Fruit fly (Drosophila melanogaster): ENCODE results near the gene CG7330.
A peak's percentile ranks its signal among the peaks of the same experiment; 100 is the strongest.

The CG7330 gene

dm6 chr3L:18142969-18143368 is 5.8 kb upstream of the CG7330 start:
- TF ChIP-seq CG9948 (tag; optimal IDR thresholded peaks at IDR 0.05): no peak

- TF ChIP-seq fd96Ca (GFP tag; IDR thresholded peaks at IDR 0.05) (no peak), EcR (GFP tag; optimal IDR thresholded peaks at IDR 0.05) (no peak), CG10348 (GFP tag; IDR thresholded peaks at IDR 0.05) (no peak), CG8159 (tag; optimal IDR thresholded peaks at IDR 0.05) (no peak), CG17806 (tag; optimal IDR thresholded peaks at IDR 0.05) (no peak), CG14655 (GFP tag; optimal IDR thresholded peaks at IDR 0.05) (no peak), Pif1B (GFP tag; optimal IDR thresholded peaks at IDR 0.05) (no peak)
Measured at dm6 chr3L:18144620-18145019, 4.1 kb upstream of the CG7330 start.

dm6 chr3L:18146833-18147232 is 1.9 kb upstream of the CG7330 start:
- TF ChIP-seq Pif1A (GFP tag; optimal IDR thresholded peaks at IDR 0.05): peak; percentile 0
- no peak for TF ChIP-seq Snoo (tag; optimal IDR thresholded peaks at IDR 0.05)
- no peak for TF ChIP-seq CG17806 (tag; optimal IDR thresholded peaks at IDR 0.05)
- TF ChIP-seq CG32121 (GFP tag; IDR thresholded peaks at IDR 0.05): peak; percentile 71
- TF ChIP-seq D1 (tag; optimal IDR thresholded peaks at IDR 0.05): no peak
- TF ChIP-seq CG12605 (GFP tag; IDR thresholded peaks at IDR 0.05): no peak
- peak; percentile 39; the same call in 1 of the 2 replicates for TF ChIP-seq Ets98B (GFP tag; IDR thresholded peaks at IDR 0.05)
- peak; percentile 3 for TF ChIP-seq CG14655 (GFP tag; optimal IDR thresholded peaks at IDR 0.05)
- TF ChIP-seq EcR (GFP tag; optimal IDR thresholded peaks at IDR 0.05): no peak
- TF ChIP-seq CG8301 (tag; optimal IDR thresholded peaks at IDR 0.05): peak; percentile 38

dm6 chr3L:18147596-18147995 is 1.1 kb upstream of the CG7330 start:
- TF ChIP-seq Ets98B (GFP tag; IDR thresholded peaks at IDR 0.05) (no peak), CG13204 (GFP tag; optimal IDR thresholded peaks at IDR 0.05) (no peak), CG17806 (tag; optimal IDR thresholded peaks at IDR 0.05) (no peak), Snoo (tag; optimal IDR thresholded peaks at IDR 0.05) (no peak), CG8301 (tag; optimal IDR thresholded peaks at IDR 0.05) (no peak), CG8159 (tag; optimal IDR thresholded peaks at IDR 0.05) (no peak), CG15710 (tag; optimal IDR thresholded peaks at IDR 0.05) (no peak), rn (GFP tag; IDR thresholded peaks at IDR 0.05) (no peak), CG34367 (tag; optimal IDR thresholded peaks at IDR 0.05) (no peak), Pif1A (GFP tag; optimal IDR thresholded peaks at IDR 0.05) (no peak), CG4496 (GFP tag; IDR thresholded peaks at IDR 0.05) (no peak), CG12605 (GFP tag; IDR thresholded peaks at IDR 0.05) (no peak), CG10348 (GFP tag; IDR thresholded peaks at IDR 0.05) (no peak), D1 (tag; optimal IDR thresholded peaks at IDR 0.05) (no peak)

- TF ChIP-seq EcR (GFP tag; optimal IDR thresholded peaks at IDR 0.05) (no peak), Ets98B (GFP tag; IDR thresholded peaks at IDR 0.05) (0 out of 2 replicates have a peak, but pooled peaks have one; percentile 28), fd96Ca (GFP tag; IDR thresholded peaks at IDR 0.05) (0 out of 3 replicates have a peak, but pooled peaks have one; percentile 35), CG13204 (GFP tag; optimal IDR thresholded peaks at IDR 0.05) (no peak), D1 (tag; optimal IDR thresholded peaks at IDR 0.05) (no peak), CG4496 (GFP tag; IDR thresholded peaks at IDR 0.05) (peak; percentile 73)
Measured at dm6 chr3L:18154140-18154539, 5.4 kb downstream of the CG7330 start.

- TF ChIP-seq Pif1B (GFP tag; optimal IDR thresholded peaks at IDR 0.05): no peak
- TF ChIP-seq Ets98B (GFP tag; IDR thresholded peaks at IDR 0.05): no peak
- TF ChIP-seq CG17806 (tag; optimal IDR thresholded peaks at IDR 0.05): no peak
- TF ChIP-seq CG13204 (GFP tag; optimal IDR thresholded peaks at IDR 0.05): no peak
- no peak for TF ChIP-seq CG14655 (GFP tag; optimal IDR thresholded peaks at IDR 0.05)
- TF ChIP-seq CG4496 (GFP tag; IDR thresholded peaks at IDR 0.05): no peak
Measured at dm6 chr3L:18161175-18161574, 12.5 kb downstream of the CG7330 start.

- no peak for TF ChIP-seq CG32121 (GFP tag; IDR thresholded peaks at IDR 0.05)
- TF ChIP-seq EcR (GFP tag; optimal IDR thresholded peaks at IDR 0.05): peak; percentile 17
- TF ChIP-seq gl (tag; optimal IDR thresholded peaks at IDR 0.05): no peak
- TF ChIP-seq CG8159 (tag; optimal IDR thresholded peaks at IDR 0.05): no peak
- no peak for TF ChIP-seq Snoo (tag; optimal IDR thresholded peaks at IDR 0.05)
- TF ChIP-seq D1 (tag; optimal IDR thresholded peaks at IDR 0.05): no peak
- 0 out of 2 replicates have a peak, but pooled peaks have one; percentile 17 for TF ChIP-seq CG12605 (GFP tag; IDR thresholded peaks at IDR 0.05)
- TF ChIP-seq CG4496 (GFP tag; IDR thresholded peaks at IDR 0.05): 0 out of 3 replicates have a peak, but pooled peaks have one; percentile 20
Measured at dm6 chr3L:18162174-18162690, 13.5 kb downstream of the CG7330 start, which contains the start of gene CG13699. Gene CG13699 (minus strand): TSS chr3L:18162522.

dm6 chr3L:18163127-18163526 is 14.4 kb downstream of the CG7330 start:
- TF ChIP-seq CG32121 (GFP tag; IDR thresholded peaks at IDR 0.05): no peak

Data from whole organism, pupa.